Fruit fly (Drosophila melanogaster) whole organism, embryonic: ENCODE results near the gene jet.

ENCODE experiments used
- Blimp-1 ChIP-seq: fragments of 200-800 bp; sonication (Bioruptor generic); optimal IDR thresholded peaks from 3 replicates; lab custom pipeline; 2018; ENCODE audit warnings: missing biosample characterization, missing genetic modification characterization, mild to moderate bottlenecking, moderate library complexity, missing genetic modification reagents
- CG10431 ChIP-seq: fragments of 200-800 bp; sonication (Bioruptor generic); optimal IDR thresholded peaks from 3 replicates; lab custom pipeline; 2018; ENCODE audit warnings: missing biosample characterization, mild to moderate bottlenecking, missing genetic modification characterization
- CG10462 ChIP-seq: fragments of 200-800 bp; sonication (Bioruptor generic); optimal IDR thresholded peaks from 2 replicates; lab custom pipeline; 2016; ENCODE audit warnings: missing biosample characterization, missing genetic modification characterization
- CG12391 ChIP-seq: fragments of 200-800 bp; sonication (Bioruptor generic); optimal IDR thresholded peaks from 3 replicates; lab custom pipeline; 2018; ENCODE audit warnings: missing biosample characterization, mild to moderate bottlenecking, missing genetic modification characterization, moderate library complexity
- CG15601 ChIP-seq: fragments of 200-800 bp; sonication (Bioruptor generic); optimal IDR thresholded peaks from 3 replicates; lab custom pipeline; 2019; ENCODE audit warnings: missing biosample characterization, mild to moderate bottlenecking, missing genetic modification characterization, moderate library complexity
- CG30403 ChIP-seq: fragments of 200-800 bp; sonication (Bioruptor generic); optimal IDR thresholded peaks from 3 replicates; lab custom pipeline; 2016; ENCODE audit warnings: missing biosample characterization, missing genetic modification characterization
- CG33213 ChIP-seq: fragments of 200-800 bp; sonication (Bioruptor generic); optimal IDR thresholded peaks from 3 replicates; lab custom pipeline; 2016; ENCODE audit warnings: missing biosample characterization, missing genetic modification characterization
- CG34224 ChIP-seq: fragments of 200-800 bp; sonication (Bioruptor generic); IDR thresholded peaks from 3 replicates; pipeline ENCODE4 v1.3.6; 2022; ENCODE audit warnings: missing biosample characterization, missing genetic modification characterization; ENCODE audit not compliant: partially characterized antibody
- CG4424 ChIP-seq: fragments of 200-800 bp; sonication (Bioruptor generic); optimal IDR thresholded peaks from 3 replicates; lab custom pipeline; 2016; ENCODE audit warnings: missing biosample characterization, missing genetic modification characterization
- CG7556 ChIP-seq: fragments of 200-800 bp; sonication (Bioruptor generic); optimal IDR thresholded peaks from 2 replicates; lab custom pipeline; 2017; ENCODE audit warnings: missing biosample characterization, mild to moderate bottlenecking, missing genetic modification characterization
- CG7745 ChIP-seq: fragments of 200-800 bp; sonication (Bioruptor generic); optimal IDR thresholded peaks from 2 replicates; lab custom pipeline; 2018; ENCODE audit warnings: missing biosample characterization, mild to moderate bottlenecking, missing genetic modification characterization, moderate library complexity
- CG7786 ChIP-seq: fragments of 200-800 bp; sonication (Bioruptor generic); optimal IDR thresholded peaks from 2 replicates; lab custom pipeline; 2016; ENCODE audit warnings: missing biosample characterization, missing genetic modification characterization
- CG8388 ChIP-seq: fragments of 200-800 bp; sonication (Bioruptor generic); optimal IDR thresholded peaks from 2 replicates; lab custom pipeline; 2019; ENCODE audit warnings: missing biosample characterization, mild to moderate bottlenecking, missing genetic modification characterization, moderate library complexity
- CG8478 ChIP-seq: fragments of >200 bp; optimal IDR thresholded peaks from 2 replicates; lab custom pipeline; 2018
- Doc3 ChIP-seq: fragments of 200-800 bp; sonication (Bioruptor generic); IDR thresholded peaks from 3 replicates; pipeline ENCODE4 v1.3.6; 2022; ENCODE audit warnings: missing biosample characterization, missing genetic modification characterization; ENCODE audit not compliant: partially characterized antibody
- Hey ChIP-seq: fragments of 200-800 bp; sonication (Bioruptor generic); optimal IDR thresholded peaks from 3 replicates; lab custom pipeline; 2018; ENCODE audit warnings: missing biosample characterization, mild to moderate bottlenecking, missing genetic modification characterization
- HmgZ ChIP-seq: fragments of 200-800 bp; sonication (Bioruptor generic); optimal IDR thresholded peaks from 2 replicates; lab custom pipeline; 2018; ENCODE audit warnings: missing biosample characterization, mild to moderate bottlenecking, missing genetic modification characterization
- Hr78 ChIP-seq, 2 experiments: fragments of 200-800 bp in 1 of 2; fragments of >200 bp in 1 of 2; sonication (Bioruptor generic) in 1 of 2; optimal IDR thresholded peaks; 2 replicates each; lab custom pipeline; 2017 to 2019; ENCODE audit warnings: missing biosample characterization in 2 of 2, missing genetic modification characterization in 2 of 2, mild to moderate bottlenecking in 1 of 2, moderate library complexity in 1 of 2
- Meics ChIP-seq: fragments of 200-800 bp; sonication (Bioruptor generic); optimal IDR thresholded peaks from 2 replicates; lab custom pipeline; 2017; ENCODE audit warnings: missing biosample characterization, mild to moderate bottlenecking, missing genetic modification characterization
- NC2β ChIP-seq: fragments of 200-800 bp; sonication (Bioruptor generic); optimal IDR thresholded peaks from 2 replicates; lab custom pipeline; 2016; ENCODE audit warnings: missing biosample characterization, missing genetic modification characterization
- NFAT ChIP-seq: fragments of 200-800 bp; sonication (Bioruptor generic); IDR thresholded peaks from 2 replicates; pipeline ENCODE4 v1.3.6; 2022; ENCODE audit warnings: missing biosample characterization, missing genetic modification characterization
- Nf-YA ChIP-seq: fragments of 200-800 bp; sonication (Bioruptor generic); IDR thresholded peaks from 2 replicates; pipeline ENCODE4 v1.3.6; 2022; ENCODE audit warnings: missing biosample characterization, missing genetic modification characterization
- Nf-YB ChIP-seq: fragments of 200-800 bp; sonication (Bioruptor generic); optimal IDR thresholded peaks from 3 replicates; lab custom pipeline; 2019; ENCODE audit warnings: missing biosample characterization, mild to moderate bottlenecking, missing genetic modification characterization, moderate library complexity
- Rfx ChIP-seq: fragments of 200-800 bp; sonication (Bioruptor generic); IDR thresholded peaks from 2 replicates; pipeline ENCODE4 v1.3.6; 2022; ENCODE audit warnings: missing biosample characterization, missing genetic modification characterization
- Rx ChIP-seq: fragments of 200-800 bp; sonication (Bioruptor generic); IDR thresholded peaks from 2 replicates; pipeline ENCODE4 v1.3.6; 2022; ENCODE audit warnings: missing biosample characterization, missing genetic modification characterization
- Sox102F ChIP-seq: fragments of 200-800 bp; sonication (Bioruptor generic); optimal IDR thresholded peaks from 2 replicates; lab custom pipeline; 2018; ENCODE audit warnings: missing biosample characterization, mild to moderate bottlenecking, missing genetic modification characterization, moderate library complexity
- Spps ChIP-seq: fragments of 200-800 bp; sonication (Bioruptor generic); optimal IDR thresholded peaks from 2 replicates; lab custom pipeline; 2018; ENCODE audit warnings: missing biosample characterization, mild to moderate bottlenecking, missing genetic modification characterization
- al ChIP-seq: fragments of 200-800 bp; sonication (Bioruptor generic); IDR thresholded peaks from 2 replicates; pipeline ENCODE4 v1.3.6; 2022; ENCODE audit warnings: missing biosample characterization, missing genetic modification characterization
- btn ChIP-seq: fragments of 200-800 bp; sonication (Bioruptor generic); optimal IDR thresholded peaks from 2 replicates; lab custom pipeline; 2016; ENCODE audit warnings: missing biosample characterization, missing genetic modification characterization
- caup ChIP-seq: fragments of 200-800 bp; sonication (Bioruptor generic); optimal IDR thresholded peaks from 3 replicates; lab custom pipeline; 2017; ENCODE audit warnings: missing biosample characterization, mild to moderate bottlenecking, missing genetic modification characterization, moderate library complexity; ENCODE audit not compliant: severe bottlenecking
- ci ChIP-seq: fragments of 200-800 bp; sonication (Bioruptor generic); IDR thresholded peaks from 3 replicates; pipeline ENCODE4 v1.3.6; 2022; ENCODE audit warnings: missing biosample characterization, missing genetic modification characterization
- danr ChIP-seq: fragments of 200-800 bp; sonication (Bioruptor generic); IDR thresholded peaks from 2 replicates; pipeline ENCODE4 v1.3.6; 2022; ENCODE audit warnings: missing biosample characterization, missing genetic modification characterization
- dmrt11E ChIP-seq: fragments of 200-800 bp; sonication (Bioruptor generic); optimal IDR thresholded peaks from 3 replicates; lab custom pipeline; 2018; ENCODE audit warnings: missing biosample characterization, mild to moderate bottlenecking, missing genetic modification characterization, moderate library complexity
- hb ChIP-seq: fragments of 200-800 bp; sonication (Bioruptor generic); IDR thresholded peaks from 3 replicates; pipeline ENCODE4 v1.3.6; 2022; ENCODE audit warnings: missing biosample characterization, missing genetic modification characterization; ENCODE audit not compliant: partially characterized antibody
- jigr1 ChIP-seq: fragments of 200-800 bp; sonication (Bioruptor generic); IDR thresholded peaks from 3 replicates; pipeline ENCODE4 v1.3.6; 2022; ENCODE audit warnings: missing biosample characterization, missing genetic modification characterization
- lilli ChIP-seq: fragments of 200-800 bp; sonication (Bioruptor generic); optimal IDR thresholded peaks from 3 replicates; lab custom pipeline; 2016; ENCODE audit warnings: missing biosample characterization, missing genetic modification characterization
- prd ChIP-seq, 3 experiments: fragments of >200 bp in 2 of 3; fragments of 200-800 bp in 1 of 3; sonication (Bioruptor generic) in 1 of 3; optimal IDR thresholded peaks in 2 of 3; IDR thresholded peaks in 1 of 3; 2 replicates in 2 of 3; 3 replicates in 1 of 3; pipeline versions ENCODE4 v1.3.6 to Lab custom; 2017 to 2022; ENCODE audit warnings: missing biosample characterization in 1 of 3, missing genetic modification characterization in 1 of 3
- ro ChIP-seq: fragments of 200-800 bp; sonication (Bioruptor generic); IDR thresholded peaks from 2 replicates; pipeline ENCODE4 v1.3.6; 2022; ENCODE audit warnings: missing biosample characterization, missing genetic modification characterization
- sens ChIP-seq: fragments of 200-800 bp; sonication (Bioruptor generic); peaks from one replicate; lab custom pipeline; 2016; ENCODE audit warnings: missing biosample characterization, missing genetic modification characterization
- sisA ChIP-seq: fragments of 200-800 bp; sonication (Bioruptor generic); IDR thresholded peaks from 2 replicates; pipeline ENCODE4 v1.3.6; 2022; ENCODE audit warnings: missing biosample characterization, missing genetic modification characterization
- sna ChIP-seq: fragments of 200-800 bp; sonication (Bioruptor generic); IDR thresholded peaks from 2 replicates; pipeline ENCODE4 v1.3.6; 2022; ENCODE audit warnings: missing biosample characterization, missing genetic modification characterization; ENCODE audit not compliant: partially characterized antibody
- stc ChIP-seq: fragments of 200-800 bp; sonication (Bioruptor generic); IDR thresholded peaks from 2 replicates; pipeline ENCODE4 v1.3.6; 2022; ENCODE audit warnings: missing biosample characterization, missing genetic modification characterization
- tll ChIP-seq, 2 experiments: fragments of 200-800 bp in 1 of 2; fragments of >200 bp in 1 of 2; sonication (Bioruptor generic) in 1 of 2; optimal IDR thresholded peaks; 2 replicates each; lab custom pipeline; 2017 to 2019; ENCODE audit warnings: missing biosample characterization in 2 of 2, missing genetic modification characterization in 2 of 2, mild to moderate bottlenecking in 1 of 2, moderate library complexity in 1 of 2
- unc-4 ChIP-seq: fragments of 200-800 bp; sonication (Bioruptor generic); IDR thresholded peaks from 2 replicates; pipeline ENCODE4 v1.3.6; 2022; ENCODE audit warnings: missing biosample characterization, missing genetic modification characterization; ENCODE audit not compliant: partially characterized antibody
- unpg ChIP-seq: fragments of 200-800 bp; sonication (Bioruptor generic); optimal IDR thresholded peaks from 3 replicates; lab custom pipeline; 2018; ENCODE audit warnings: missing biosample characterization, mild to moderate bottlenecking, missing genetic modification characterization, moderate library complexity
- vfl ChIP-seq: fragments of 200-800 bp; sonication (Bioruptor generic); optimal IDR thresholded peaks from 2 replicates; lab custom pipeline; 2016; ENCODE audit warnings: missing biosample characterization, missing genetic modification characterization
- vvl ChIP-seq: fragments of 200-800 bp; sonication (Bioruptor generic); IDR thresholded peaks from 2 replicates; pipeline ENCODE4 v1.3.6; 2022; ENCODE audit warnings: missing biosample characterization, missing genetic modification characterization
- wdn ChIP-seq: fragments of 200-800 bp; sonication (Bioruptor generic); IDR thresholded peaks from 2 replicates; pipeline ENCODE4 v1.3.6; 2022; ENCODE audit warnings: missing biosample characterization, missing genetic modification characterization
- wek ChIP-seq: fragments of 200-800 bp; sonication (Bioruptor generic); optimal IDR thresholded peaks from 3 replicates; lab custom pipeline; 2018; ENCODE audit warnings: missing biosample characterization, mild to moderate bottlenecking, missing genetic modification characterization, moderate library complexity
- zfh2 ChIP-seq: fragments of 200-800 bp; sonication (Bioruptor generic); optimal IDR thresholded peaks from 2 replicates; lab custom pipeline; 2016; ENCODE audit warnings: missing biosample characterization, missing genetic modification characterization

jet gene

dm6 chr2L:4945300-4945699 lies 4.3 kb downstream of the jet start, which contains the start of the genes mRpL24 and betaggt-I (continued):
- TF ChIP-seq caup (GFP tag; lab: Kevin White, UChicago) (peak; percentile 93), ci (peak; percentile 98), Hr78 (GFP tag; optimal IDR thresholded peaks at IDR 0.05; lab: Kevin White, UChicago) (no peak), Rx (peak; percentile 97), CG12391 (tag; lab: Kevin White, UChicago) (peak; percentile 99), zfh2 (peak; percentile 87), CG8388 (GFP tag; lab: Kevin White, UChicago) (peak; percentile 96), CG10462 (GFP tag; lab: Kevin White, UChicago) (peak; percentile 91), lilli (GFP tag; lab: Kevin White, UChicago) (peak; percentile 96), wdn (GFP tag; lab: Robert Waterston, UW) (peak; percentile 94), CG7786 (GFP tag; lab: Kevin White, UChicago) (peak; percentile 72), CG7745 (tag; lab: Kevin White, UChicago) (peak; percentile 58), dmrt11E (tag; lab: Kevin White, UChicago) (peak; percentile 96), Blimp-1 (peak; percentile 94), hb (no peak), CG8478 (lab: Kevin White, UChicago) (no peak), Nf-YA (peak; percentile 90), sisA (GFP tag; lab: Robert Waterston, UW) (peak; percentile 88), wek (peak; percentile 74), CG33213 (GFP tag; lab: Kevin White, UChicago) (peak; percentile 66), jigr1 (GFP tag; lab: Robert Waterston, UW) (peak; percentile 67; the same call in 2 of the 3 replicates), stc (peak; percentile 97), CG10431 (GFP tag; lab: Kevin White, UChicago) (peak; percentile 76), CG4424 (GFP tag; lab: Kevin White, UChicago) (peak; percentile 95), unc-4 (GFP tag; lab: Robert Waterston, UW) (no peak), Meics (GFP tag; lab: Kevin White, UChicago) (peak; percentile 96), CG34224 (no peak), al (peak; percentile 95), vfl (GFP tag; lab: Kevin White, UChicago) (peak; percentile 94), Hey (tag; lab: Kevin White, UChicago) (peak; percentile 70), Sox102F (GFP tag; lab: Kevin White, UChicago) (peak; percentile 98), danr (GFP tag; lab: Robert Waterston, UW) (peak; percentile 90), CG7556 (GFP tag; lab: Kevin White, UChicago) (peak; percentile 94), Nf-YB (GFP tag; lab: Kevin White, UChicago) (peak; percentile 86), prd (optimal IDR thresholded peaks at IDR 0.05; lab: Kevin White, UChicago) (no peak), prd (GFP tag; IDR thresholded peaks at IDR 0.05; lab: Robert Waterston, UW) (peak; percentile 97), Spps (tag; lab: Kevin White, UChicago) (peak; percentile 94), sna (GFP tag; lab: Robert Waterston, UW) (0 out of 2 replicates have a peak, but pooled peaks have one; percentile 19), btn (GFP tag; lab: Kevin White, UChicago) (no peak), Doc3 (GFP tag; lab: Robert Waterston, UW) (no peak), vvl (GFP tag; lab: Robert Waterston, UW) (peak; percentile 99), CG15601 (tag; lab: Kevin White, UChicago) (peak; percentile 96), tll (GFP tag; optimal IDR thresholded peaks at IDR 0.05; lab: Kevin White, UChicago) (peak in 1 of 2 experiments; percentile 27), Rfx (GFP tag; lab: Robert Waterston, UW) (peak; percentile 98), HmgZ (peak; percentile 98), ro (GFP tag; lab: Robert Waterston, UW) (peak; percentile 76), CG30403 (peak; percentile 98), NC2β (GFP tag; lab: Kevin White, UChicago) (peak; percentile 82), unpg (GFP tag; lab: Kevin White, UChicago) (peak; percentile 98), NFAT (GFP tag; lab: Robert Waterston, UW) (peak; percentile 96), sens (GFP tag; lab: Kevin White, UChicago) (peak; percentile 97)
